Worm (Caenorhabditis elegans): ENCODE measurements around the gene lin-38.

lin-38 gene

DNA sequence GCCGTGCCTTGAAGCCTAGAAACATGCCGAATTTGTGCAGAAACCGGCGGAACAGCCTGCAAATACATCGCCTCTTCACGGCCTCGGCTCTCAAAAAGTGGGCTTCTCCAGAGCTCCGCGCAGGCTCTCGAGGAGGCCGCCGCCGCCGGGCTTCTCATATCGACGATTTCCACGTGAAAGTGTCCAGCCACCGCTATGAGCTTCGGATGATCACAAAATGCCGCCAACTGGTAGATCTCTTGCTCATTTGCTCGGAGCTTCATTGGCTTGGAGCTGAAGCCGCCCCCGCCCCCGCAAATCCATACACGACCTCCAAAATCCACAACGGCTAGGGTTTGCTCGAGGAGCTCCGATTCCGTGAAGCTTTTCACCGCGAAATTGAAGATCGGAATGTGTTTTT lies 15.2 kb upstream of the lin-38 start:
- TF ChIP-seq attf-4 (tag; optimal IDR thresholded peaks at IDR 0.05), result no peak
- no peak for TF ChIP-seq T26A8.4 (GFP tag; IDR thresholded peaks at IDR 0.05)
- TF ChIP-seq lin-38 (GFP tag; IDR thresholded peaks at IDR 0.05), result no peak
- peak; percentile 30; the same call in 1 of the 2 replicates for TF ChIP-seq Y48G9A.11 (GFP tag; IDR thresholded peaks at IDR 0.05)
- TF ChIP-seq set-16 (GFP tag; IDR thresholded peaks at IDR 0.05), result peak; percentile 87
- TF ChIP-seq ceh-44 (GFP tag; IDR thresholded peaks at IDR 0.05), result no peak

DNA sequence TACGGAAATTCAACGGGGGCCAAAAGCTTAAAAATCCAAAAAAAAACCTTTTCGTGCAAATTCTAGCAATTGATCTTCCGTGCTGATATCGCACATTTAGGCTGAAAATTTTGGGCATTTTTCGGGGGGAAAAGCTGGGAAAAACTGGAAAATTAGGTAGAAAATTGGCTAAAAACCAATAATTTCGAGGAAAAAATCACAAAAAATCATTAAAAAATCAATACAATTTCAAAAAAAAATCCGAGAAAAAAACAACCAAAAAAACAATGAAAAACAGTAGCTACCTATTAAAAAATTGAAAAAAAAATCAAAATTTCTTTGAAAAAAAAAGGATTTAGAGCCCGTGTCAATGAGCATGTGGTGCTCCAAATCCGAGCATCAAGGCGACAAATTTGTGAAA lies 7.9 kb upstream of the lin-38 start, which contains the start of gene Y48E1B.3:
Gene Y48E1B.3 (minus strand): TSS at position 101 of the 400 bp plus-strand sequence.
- TF ChIP-seq nhr-11 (tag; optimal IDR thresholded peaks at IDR 0.05), result no peak
- no peak for TF ChIP-seq fkh-10 (GFP tag; optimal IDR thresholded peaks at IDR 0.05)
- TF ChIP-seq nhr-48 (tag; optimal IDR thresholded peaks at IDR 0.05), result no peak
- no peak for TF ChIP-seq hlh-30 (tag; optimal IDR thresholded peaks at IDR 0.05; ENCODE audit: insufficient read depth)
- no peak for TF ChIP-seq unc-39 (tag; optimal IDR thresholded peaks at IDR 0.05)
- TF ChIP-seq ama-1 (optimal IDR thresholded peaks at IDR 0.05), result no peak
- TF ChIP-seq mes-2 (tag; optimal IDR thresholded peaks at IDR 0.05; ENCODE audit: poor library complexity, severe bottlenecking), result no peak
- TF ChIP-seq lim-7 (GFP tag; IDR thresholded peaks at IDR 0.05), result no peak
- no peak for TF ChIP-seq attf-4 (tag; optimal IDR thresholded peaks at IDR 0.05)
- no peak for TF ChIP-seq rbr-2 (tag; optimal IDR thresholded peaks at IDR 0.05)
- no peak for TF ChIP-seq hif-1 (tag; optimal IDR thresholded peaks at IDR 0.05)
- no peak for TF ChIP-seq D1046.2 (GFP tag; IDR thresholded peaks at IDR 0.05)
- TF ChIP-seq F26F4.8 (GFP tag; conservative IDR thresholded peaks at IDR 0.05), result no peak
- no peak for TF ChIP-seq nhr-28 (tag; optimal IDR thresholded peaks at IDR 0.05)

DNA sequence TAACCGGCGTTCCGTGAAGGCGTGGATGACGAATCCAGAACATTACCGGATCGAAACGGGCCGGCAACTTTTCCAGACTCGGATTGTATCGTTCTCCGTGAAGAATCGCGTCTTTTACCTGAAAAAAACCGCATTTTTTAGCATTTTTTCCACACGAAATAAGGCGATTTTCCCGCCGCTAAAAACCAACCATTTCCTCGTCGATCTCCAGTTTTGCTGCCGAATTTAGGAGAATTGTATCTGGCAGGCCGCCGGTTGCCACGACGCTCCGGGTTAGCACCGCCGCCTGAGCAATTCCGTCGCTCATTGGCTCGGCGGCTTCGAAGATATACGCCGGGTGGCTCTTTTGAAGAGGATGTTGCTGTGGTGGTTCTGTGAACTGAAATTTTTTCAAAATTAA lies 1.3 kb upstream of the lin-38 start:
- TF ChIP-seq ceh-32 (tag; optimal IDR thresholded peaks at IDR 0.05; ENCODE audit: poor library complexity), result no peak
- peak; percentile 60 for TF ChIP-seq set-16 (GFP tag; IDR thresholded peaks at IDR 0.05)
- TF ChIP-seq spr-3 (GFP tag; optimal IDR thresholded peaks at IDR 0.05), result no peak
- TF ChIP-seq aha-1 (tag), result peak; percentile 91

DNA sequence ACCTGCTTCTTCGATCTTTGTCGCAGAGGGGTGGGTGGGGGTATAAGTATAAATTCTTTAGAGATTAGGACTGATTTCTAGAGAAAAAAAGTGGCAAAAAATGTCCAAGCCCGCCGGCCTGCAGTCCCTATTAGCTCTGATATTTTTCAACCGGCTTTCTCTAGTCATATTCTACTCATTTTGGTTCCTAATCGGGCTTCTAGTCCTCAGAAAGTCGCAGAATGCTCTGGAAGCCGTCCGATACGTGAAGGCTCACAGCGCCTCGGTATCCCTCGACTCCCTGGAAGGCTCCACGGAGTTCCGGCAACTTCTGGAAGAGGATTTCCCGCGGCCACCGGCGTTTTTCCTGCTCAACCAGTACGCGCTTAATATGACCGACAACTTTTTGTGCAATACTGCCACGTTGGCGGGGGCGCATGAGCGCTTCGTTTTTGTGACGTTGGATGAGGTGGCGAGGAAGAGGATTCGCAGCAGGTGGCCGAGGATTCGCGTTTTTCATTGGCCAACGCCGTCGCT lies 10.0 kb downstream of the lin-38 start, which contains the start of gene Y48E1B.8:
Gene Y48E1B.8 (plus strand): TSS at position 51 of the 516 bp plus-strand sequence.
- TF ChIP-seq set-16 (GFP tag; IDR thresholded peaks at IDR 0.05), result peak; percentile 59
- TF ChIP-seq egl-27 (tag; optimal IDR thresholded peaks at IDR 0.05), result no peak
- 0 out of 2 replicates have a peak, but pooled peaks have one; percentile 5 for TF ChIP-seq nhr-42 (GFP tag; IDR thresholded peaks at IDR 0.05)

DNA sequence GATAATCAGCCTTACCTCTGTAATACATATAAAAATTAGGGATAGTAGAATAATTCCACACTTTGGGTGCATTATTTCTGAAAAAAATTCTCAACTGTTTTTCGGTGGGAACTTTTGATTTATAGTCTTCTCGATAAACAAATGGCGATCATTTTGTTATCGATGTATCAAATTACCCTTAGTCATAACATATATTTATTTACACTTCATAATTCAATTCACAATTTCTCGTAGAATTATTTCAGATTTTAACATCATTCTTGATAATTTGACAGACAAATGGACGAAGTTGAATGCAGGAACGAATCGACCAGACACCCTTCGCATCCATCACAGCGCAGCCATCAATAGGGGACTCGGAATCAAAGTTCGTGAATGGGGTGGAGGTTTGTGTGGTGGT lies 14.7 kb downstream of the lin-38 start, which contains the start of gene clec-145:
Gene clec-145 (minus strand): TSS at position 101 of the 400 bp plus-strand sequence.
- TF ChIP-seq saeg-2 (GFP tag; IDR thresholded peaks at IDR 0.05) (no peak), attf-4 (tag; optimal IDR thresholded peaks at IDR 0.05) (no peak), hlh-30 (tag; optimal IDR thresholded peaks at IDR 0.05; ENCODE audit: insufficient read depth) (no peak), spr-1 (tag; optimal IDR thresholded peaks at IDR 0.05) (no peak), nhr-28 (tag; optimal IDR thresholded peaks at IDR 0.05) (no peak), egl-27 (tag; optimal IDR thresholded peaks at IDR 0.05) (no peak), ZK546.5 (tag; optimal IDR thresholded peaks at IDR 0.05) (no peak), mes-2 (tag; optimal IDR thresholded peaks at IDR 0.05; ENCODE audit: poor library complexity, severe bottlenecking) (no peak), vab-7 (GFP tag; IDR thresholded peaks at IDR 0.05) (no peak), mep-1 (tag; optimal IDR thresholded peaks at IDR 0.05) (no peak), nhr-11 (tag; optimal IDR thresholded peaks at IDR 0.05) (no peak), lin-29 (GFP tag; IDR thresholded peaks at IDR 0.05) (no peak), unc-62 (GFP tag; optimal IDR thresholded peaks at IDR 0.05 in 1 of 2) (no peak), unc-62 (tag; optimal IDR thresholded peaks at IDR 0.05) (no peak), hif-1 (tag; optimal IDR thresholded peaks at IDR 0.05) (no peak), ama-1 (optimal IDR thresholded peaks at IDR 0.05) (no peak), nhr-10 (tag; optimal IDR thresholded peaks at IDR 0.05) (no peak), snpc-4 (tag; optimal IDR thresholded peaks at IDR 0.05) (no peak), Y48G9A.11 (GFP tag; IDR thresholded peaks at IDR 0.05) (no peak)
